Worm (Caenorhabditis elegans): Measurements from ENCODE around the gene F56C3.3.

The F56C3.3 gene

DNA sequence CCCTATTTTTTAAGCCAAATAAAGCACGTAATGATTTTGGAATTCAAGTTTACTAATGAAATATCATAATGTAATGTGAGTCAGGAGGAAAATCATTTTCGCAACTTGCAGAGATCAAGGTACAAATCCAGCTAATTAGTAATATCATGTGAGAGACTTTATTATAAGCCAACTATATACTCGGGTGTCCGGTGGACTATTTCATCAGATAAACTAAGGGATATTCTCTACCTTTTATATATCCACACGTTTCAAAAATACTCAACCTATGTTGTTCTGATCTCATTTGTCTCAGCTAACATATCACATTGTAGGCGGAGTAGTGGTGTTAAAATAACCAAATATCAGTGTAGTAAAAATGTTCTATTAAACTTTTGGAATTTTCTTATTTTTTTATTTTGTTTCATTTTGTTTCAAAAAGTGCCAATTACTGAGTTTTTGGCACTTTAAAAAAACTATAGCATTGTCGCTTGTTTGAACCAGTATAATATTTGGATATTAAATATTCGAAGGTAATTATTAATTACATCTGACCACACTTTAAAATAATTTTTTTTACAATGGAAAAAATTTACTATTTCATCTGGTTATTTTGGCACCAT is 31.3 kb upstream of the F56C3.3 start (continued):
- TF ChIP-seq fkh-8 (tag; optimal IDR thresholded peaks at IDR 0.05) = peak; percentile 93
- TF ChIP-seq C04F5.9 (tag; optimal IDR thresholded peaks at IDR 0.05) = peak; percentile 62
- peak; percentile 82 to 86 for TF ChIP-seq lsy-2 (tag; optimal IDR thresholded peaks at IDR 0.05)
- peak; percentile 75 for TF ChIP-seq grh-1 (GFP tag; IDR thresholded peaks at IDR 0.05)
- TF ChIP-seq tlp-1 (tag; optimal IDR thresholded peaks at IDR 0.05) = no peak
- no peak for TF ChIP-seq hlh-17 (GFP tag; optimal IDR thresholded peaks at IDR 0.05; ENCODE audit: borderline replicate concordance)
- TF ChIP-seq unc-98 (GFP tag; IDR thresholded peaks at IDR 0.05) = peak; percentile 47
- TF ChIP-seq ceh-82 (tag; optimal IDR thresholded peaks at IDR 0.05) = peak; percentile 65 to 88 (median 82)
- TF ChIP-seq tbx-2 (tag; optimal IDR thresholded peaks at IDR 0.05) = peak; percentile 89
- TF ChIP-seq mep-1 (tag; optimal IDR thresholded peaks at IDR 0.05) = peak; percentile 73
- TF ChIP-seq ceh-8 (GFP tag; optimal IDR thresholded peaks at IDR 0.05) = peak; percentile 95
- TF ChIP-seq nhr-77 (tag; optimal IDR thresholded peaks at IDR 0.05) = peak; percentile 94
- peak; percentile 50 for TF ChIP-seq unc-86 (tag; optimal IDR thresholded peaks at IDR 0.05)
- peak; percentile 98 for TF ChIP-seq snu-23 (GFP tag; optimal IDR thresholded peaks at IDR 0.05)
- peak; percentile 96 for TF ChIP-seq sox-4 (tag; optimal IDR thresholded peaks at IDR 0.05)
- peak; percentile 87 for TF ChIP-seq ceh-88 (GFP tag; IDR thresholded peaks at IDR 0.05)
- peak; percentile 98 for TF ChIP-seq nhr-47 (tag; optimal IDR thresholded peaks at IDR 0.05)
- TF ChIP-seq lin-39 (tag; optimal IDR thresholded peaks at IDR 0.05) = peak; percentile 94
- TF ChIP-seq fkh-10 (GFP tag; optimal IDR thresholded peaks at IDR 0.05) = peak; percentile 97
- TF ChIP-seq xbp-1 (tag; optimal IDR thresholded peaks at IDR 0.05) = peak; percentile 76
- peak; percentile 82 for TF ChIP-seq lin-14 (GFP tag; optimal IDR thresholded peaks at IDR 0.05)
- peak; percentile 91 for TF ChIP-seq nhr-71 (tag; optimal IDR thresholded peaks at IDR 0.05)
- peak; percentile 33 for TF ChIP-seq isw-1 (GFP tag; IDR thresholded peaks at IDR 0.05)
- TF ChIP-seq elt-2 (tag; optimal IDR thresholded peaks at IDR 0.05) = peak; percentile 64
- peak; percentile 55 to 83 for TF ChIP-seq lin-35 (GFP tag; optimal IDR thresholded peaks at IDR 0.05)
- TF ChIP-seq pqm-1 (tag; optimal IDR thresholded peaks at IDR 0.05) = no peak
- peak; percentile 92 for TF ChIP-seq ztf-4 (tag; optimal IDR thresholded peaks at IDR 0.05)
- TF ChIP-seq ztf-11 (tag; optimal IDR thresholded peaks at IDR 0.05) = peak; percentile 35 to 74
- no peak for TF ChIP-seq unc-62 (GFP tag; optimal IDR thresholded peaks at IDR 0.05)
- peak; percentile 74 for TF ChIP-seq aly-2 (tag; optimal IDR thresholded peaks at IDR 0.05)
- no peak for TF ChIP-seq sptf-1 (tag; optimal IDR thresholded peaks at IDR 0.05)
- TF ChIP-seq irx-1 (tag; optimal IDR thresholded peaks at IDR 0.05) = peak; percentile 86
- peak; percentile 57 for TF ChIP-seq mab-9 (GFP tag; IDR thresholded peaks at IDR 0.05)
- TF ChIP-seq fkh-4 (tag; optimal IDR thresholded peaks at IDR 0.05; ENCODE audit: borderline replicate concordance) = peak; percentile 84
- peak; percentile 89 for TF ChIP-seq vab-15 (tag; optimal IDR thresholded peaks at IDR 0.05)
- TF ChIP-seq nhr-28 (tag; optimal IDR thresholded peaks at IDR 0.05) = peak; percentile 18
- no peak for TF ChIP-seq unc-30 (tag; optimal IDR thresholded peaks at IDR 0.05)
- peak; percentile 85 for TF ChIP-seq lir-3 (tag; optimal IDR thresholded peaks at IDR 0.05; ENCODE audit: poor library complexity)

DNA sequence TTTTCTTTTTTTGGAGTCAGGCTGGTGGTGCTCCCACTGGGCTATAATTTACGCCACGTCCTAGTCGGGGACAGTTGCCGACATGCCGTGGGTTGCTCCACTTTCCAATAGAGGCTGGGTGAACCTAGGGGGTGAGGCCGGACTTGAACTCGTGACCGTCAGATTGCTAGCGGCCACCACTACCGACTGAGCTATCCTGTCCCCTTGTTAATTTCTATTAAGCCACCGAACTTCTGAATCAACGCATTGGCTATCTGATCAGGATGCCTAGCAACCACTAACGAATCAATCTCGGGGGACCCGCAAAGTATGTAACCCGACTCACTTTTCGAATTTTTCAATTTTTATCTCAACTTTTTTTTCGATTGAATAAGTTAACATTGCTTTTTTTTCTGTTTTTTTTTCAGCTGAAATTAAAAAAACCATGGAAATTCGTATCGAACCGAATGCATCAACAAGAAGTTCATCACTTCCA is 28.7 kb upstream of the F56C3.3 start, which contains the start of gene F56C3.1:
Gene F56C3.1 (plus strand): TSS at position 425 of the 475 bp plus-strand sequence.
- TF ChIP-seq ama-1 (optimal IDR thresholded peaks at IDR 0.05) = no peak
- TF ChIP-seq ceh-90 (tag; optimal IDR thresholded peaks at IDR 0.05) = no peak
- TF ChIP-seq nhr-85 (tag) = no peak
- no peak for TF ChIP-seq sox-4 (tag; optimal IDR thresholded peaks at IDR 0.05)
- TF ChIP-seq grh-1 (GFP tag; IDR thresholded peaks at IDR 0.05) = no peak
- TF ChIP-seq unc-30 (tag; optimal IDR thresholded peaks at IDR 0.05) = no peak
- no peak for TF ChIP-seq swsn-7 (tag; optimal IDR thresholded peaks at IDR 0.05)
- no peak for TF ChIP-seq skn-1 (tag; optimal IDR thresholded peaks at IDR 0.05)
- no peak for TF ChIP-seq egl-13 (tag; optimal IDR thresholded peaks at IDR 0.05)
- no peak for TF ChIP-seq rnt-1 (tag; optimal IDR thresholded peaks at IDR 0.05)
- TF ChIP-seq Y116A8C.19 (tag; optimal IDR thresholded peaks at IDR 0.05; ENCODE audit: borderline replicate concordance) = no peak
- TF ChIP-seq ceh-8 (GFP tag; optimal IDR thresholded peaks at IDR 0.05) = no peak
- no peak for TF ChIP-seq ces-1 (GFP tag; optimal IDR thresholded peaks at IDR 0.05)
- TF ChIP-seq pag-3 (tag; optimal IDR thresholded peaks at IDR 0.05; ENCODE audit: borderline replicate concordance, insufficient read depth) = no peak
- no peak for TF ChIP-seq sup-37 (GFP tag; optimal IDR thresholded peaks at IDR 0.05)
- TF ChIP-seq unc-62 (GFP tag; optimal IDR thresholded peaks at IDR 0.05) = no peak
- TF ChIP-seq lir-3 (tag; optimal IDR thresholded peaks at IDR 0.05; ENCODE audit: poor library complexity) = no peak
- TF ChIP-seq pax-3 (tag; optimal IDR thresholded peaks at IDR 0.05) = no peak
- TF ChIP-seq nhr-77 (tag; optimal IDR thresholded peaks at IDR 0.05) = no peak
